Worm (Caenorhabditis elegans): ENCODE results near the gene npr-32.

DNA sequence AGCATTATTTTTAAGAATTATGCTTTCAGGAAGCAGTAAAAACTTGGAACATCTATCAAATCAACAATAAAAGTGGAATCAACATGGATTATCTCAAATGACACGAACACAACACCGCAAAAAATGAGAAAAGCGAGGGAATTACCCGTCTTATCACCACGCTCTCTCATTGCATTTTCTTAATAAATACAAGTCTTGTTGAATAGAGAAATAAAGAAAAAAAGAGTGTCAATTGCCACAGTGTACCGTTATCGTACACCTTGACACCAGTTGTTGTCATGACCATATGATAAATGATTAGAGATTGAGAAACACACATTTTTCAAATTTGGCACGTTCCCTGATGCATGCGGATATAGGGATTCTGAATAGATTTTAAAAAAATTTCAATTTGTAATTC lies 32.9 kb upstream of the npr-32 start:
- TF ChIP-seq ama-1 (optimal IDR thresholded peaks at IDR 0.05) (no peak), F13C5.2 (tag; optimal IDR thresholded peaks at IDR 0.05) (no peak), ceh-36 (tag; optimal IDR thresholded peaks at IDR 0.05) (no peak), flt-1 (GFP tag; IDR thresholded peaks at IDR 0.05) (no peak), ets-7 (tag; optimal IDR thresholded peaks at IDR 0.05) (no peak), hmg-4 (GFP tag; optimal IDR thresholded peaks at IDR 0.05) (no peak), tbx-11 (GFP tag; IDR thresholded peaks at IDR 0.05) (no peak), sea-1 (GFP tag; conservative IDR thresholded peaks at IDR 0.05) (no peak)
